Worm (Caenorhabditis elegans) whole organism, L4 larva: Measurements from ENCODE around the gene C06A6.4.

ENCODE experiments used
- aha-1 ChIP-seq: fragments of 150-350 bp; peaks from one replicate; lab custom pipeline; 2014; ENCODE audit warnings: missing biosample characterization, missing genetic modification characterization
- ama-1 ChIP-seq: fragments of 150-350 bp; optimal IDR thresholded peaks from 2 replicates; lab custom pipeline; 2014; ENCODE audit warnings: inconsistent platforms, mixed read lengths
- fkh-10 ChIP-seq: fragments of 150-350 bp; optimal IDR thresholded peaks from 2 replicates; lab custom pipeline; 2014; ENCODE audit warnings: missing biosample characterization, missing genetic modification reagents, missing genetic modification characterization
- lsy-2 ChIP-seq, 2 experiments: fragments of 150-350 bp in 1 of 2; sonication (generic microtip) in 1 of 2; optimal IDR thresholded peaks; 2 replicates each; lab custom pipeline; 2014 to 2017; ENCODE audit warnings: missing biosample characterization in 2 of 2, missing genetic modification characterization in 2 of 2
- nhr-237 ChIP-seq: sonication (generic microtip); optimal IDR thresholded peaks from 2 replicates; lab custom pipeline; 2017; ENCODE audit warnings: missing biosample characterization, missing genetic modification characterization
- nhr-28 ChIP-seq: fragments of 150-350 bp; optimal IDR thresholded peaks from 2 replicates; lab custom pipeline; 2014; ENCODE audit warnings: missing biosample characterization, missing genetic modification characterization
- nhr-76 ChIP-seq: fragments of 150-350 bp; optimal IDR thresholded peaks from 2 replicates; lab custom pipeline; 2014; ENCODE audit warnings: missing biosample characterization, missing genetic modification characterization
- skn-1 ChIP-seq: fragments of 150-350 bp; optimal IDR thresholded peaks from 2 replicates; lab custom pipeline; 2014; ENCODE audit warnings: missing biosample characterization, missing genetic modification characterization
- snpc-1.2 ChIP-seq: fragments of 200-800 bp; sonication (Bioruptor generic); IDR thresholded peaks from 2 replicates; pipeline ENCODE4 v1.3.6; 2022; ENCODE audit warnings: missing genetic modification reagents, missing genetic modification characterization, missing compliant biosample characterization
- snpc-4 ChIP-seq: fragments of 150-350 bp; optimal IDR thresholded peaks from 2 replicates; lab custom pipeline; 2014; ENCODE audit warnings: missing biosample characterization, missing genetic modification characterization
- unc-62 ChIP-seq, 3 experiments: fragments of 150-350 bp in 1 of 3; sonication (generic microtip); optimal IDR thresholded peaks in 2 of 3; peaks in 1 of 3; 1 replicate in 1 of 3; 2 replicates in 2 of 3; lab custom pipeline; 2014 to 2017; ENCODE audit warnings: missing biosample characterization in 3 of 3, missing genetic modification characterization in 3 of 3, missing genetic modification reagents in 3 of 3, missing genotype in 1 of 3

ce11 chrIV:7846386-7846785 lies 17.3 kb upstream of the C06A6.4 start, which contains the start of gene C06A6.2:
- no peak for TF ChIP-seq nhr-76 (tag; lab: Kevin White, UChicago)
- TF ChIP-seq snpc-4 (tag; lab: Kevin White, UChicago): no peak
- TF ChIP-seq fkh-10: no peak
- no peak for TF ChIP-seq nhr-28 (tag; lab: Kevin White, UChicago)
- TF ChIP-seq ama-1: no peak
- no peak for TF ChIP-seq aha-1 (tag; lab: Kevin White, UChicago)
- no peak for TF ChIP-seq snpc-1.2 (GFP tag; lab: Robert Waterston, UW)
- TF ChIP-seq unc-62 (GFP tag; optimal IDR thresholded peaks at IDR 0.05 in 1 of 2; lab: Kevin White, UChicago): no peak
- TF ChIP-seq unc-62 (tag; optimal IDR thresholded peaks at IDR 0.05; lab: Kevin White, UChicago): no peak
- no peak for TF ChIP-seq nhr-237 (tag; lab: Kevin White, UChicago)
- no peak for TF ChIP-seq lsy-2 (tag; optimal IDR thresholded peaks at IDR 0.05; lab: Kevin White, UChicago)
- TF ChIP-seq skn-1 (tag; lab: Kevin White, UChicago): no peak
